Fruit fly (Drosophila melanogaster) whole organism, embryonic: ENCODE data around the gene CG44437.

Experiments
- CG11560 ChIP-seq: fragments of 200-800 bp; sonication (Bioruptor generic); IDR thresholded peaks from 3 replicates; pipeline ENCODE4 v1.3.6; 2022; ENCODE audit warnings: missing biosample characterization, missing genetic modification characterization
- CG11695 ChIP-seq: fragments of 200-800 bp; sonication (Bioruptor generic); IDR thresholded peaks from 3 replicates; pipeline ENCODE4 v1.3.6; 2022; ENCODE audit warnings: missing biosample characterization, missing genetic modification characterization
- CG15269 ChIP-seq: fragments of 200-800 bp; sonication (Bioruptor generic); optimal IDR thresholded peaks from 2 replicates; lab custom pipeline; 2018; ENCODE audit warnings: missing biosample characterization, mild to moderate bottlenecking, missing genetic modification characterization, moderate library complexity
- CG2202 ChIP-seq: fragments of 200-800 bp; sonication (Bioruptor generic); optimal IDR thresholded peaks from 2 replicates; lab custom pipeline; 2018; ENCODE audit warnings: missing biosample characterization, mild to moderate bottlenecking, missing genetic modification characterization
- CG8290 ChIP-seq, 3 experiments: fragments of 200-800 bp; sonication (Bioruptor generic); optimal IDR thresholded peaks; 2 replicates each; lab custom pipeline; 2016 to 2019; ENCODE audit warnings: missing biosample characterization in 3 of 3, missing genetic modification characterization in 3 of 3, mild to moderate bottlenecking in 2 of 3, moderate library complexity in 1 of 3
- CHES-1-like ChIP-seq: fragments of 200-800 bp; sonication (Bioruptor generic); optimal IDR thresholded peaks from 2 replicates; lab custom pipeline; 2016; ENCODE audit warnings: missing biosample characterization, missing genetic modification characterization
- Doc2 ChIP-seq: fragments of 200-800 bp; sonication (Bioruptor generic); IDR thresholded peaks from 2 replicates; pipeline ENCODE4 v1.3.6; 2022; ENCODE audit warnings: missing biosample characterization, missing genetic modification characterization
- Ssrp ChIP-seq: fragments of 200-800 bp; sonication (Bioruptor generic); optimal IDR thresholded peaks from 2 replicates; lab custom pipeline; 2018; ENCODE audit warnings: missing biosample characterization, mild to moderate bottlenecking, missing genetic modification characterization, moderate library complexity
- dmrt11E ChIP-seq: fragments of 200-800 bp; sonication (Bioruptor generic); optimal IDR thresholded peaks from 3 replicates; lab custom pipeline; 2018; ENCODE audit warnings: missing biosample characterization, mild to moderate bottlenecking, missing genetic modification characterization, moderate library complexity
- jigr1 ChIP-seq: fragments of 200-800 bp; sonication (Bioruptor generic); IDR thresholded peaks from 3 replicates; pipeline ENCODE4 v1.3.6; 2022; ENCODE audit warnings: missing biosample characterization, missing genetic modification characterization

DNA sequence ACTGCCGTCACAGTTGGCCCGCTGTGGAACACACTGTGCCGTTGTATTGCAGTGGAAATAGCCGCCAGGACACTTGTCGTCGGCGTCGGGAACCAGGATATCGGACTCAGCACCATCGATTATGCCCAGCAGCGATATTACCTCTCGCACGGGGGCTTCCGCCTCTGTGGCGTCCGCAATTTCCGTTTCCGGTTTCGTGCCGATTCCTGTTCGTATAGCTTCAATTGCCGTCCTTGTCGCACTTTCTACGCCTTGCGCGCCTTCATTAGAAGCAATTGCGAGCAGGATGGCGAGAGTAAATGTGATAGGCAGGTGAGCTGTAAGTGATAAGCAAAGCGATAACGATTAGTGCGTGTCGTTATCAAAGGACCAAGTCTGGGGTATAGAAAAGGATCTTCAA, 29.2 kb downstream of the CG44437 start:
- TF ChIP-seq jigr1 (GFP tag; lab: Robert Waterston, UW) (no peak), CG8290 (GFP tag; optimal IDR thresholded peaks at IDR 0.05; lab: Kevin White, UChicago) (no peak), CG8290 (tag; optimal IDR thresholded peaks at IDR 0.05; lab: Kevin White, UChicago) (no peak), CG15269 (tag; lab: Kevin White, UChicago) (no peak), CG11560 (tag; lab: Robert Waterston, UW) (no peak), dmrt11E (no peak), Ssrp (tag; lab: Kevin White, UChicago) (no peak), CG11695 (no peak), Doc2 (GFP tag; lab: Robert Waterston, UW) (no peak), CHES-1-like (no peak), CG2202 (tag; lab: Kevin White, UChicago) (no peak)
